Fruit fly (Drosophila melanogaster) whole organism, pupa: ENCODE measurements around the gene CtsL4.

Experiments
- CG10348 ChIP-seq: fragments of 200-800 bp; sonication (Bioruptor generic); IDR thresholded peaks from 2 replicates; pipeline ENCODE4 v1.3.6; 2022; ENCODE audit warnings: missing biosample characterization, missing genetic modification characterization
- CG12605 ChIP-seq: fragments of 200-800 bp; sonication (Bioruptor generic); IDR thresholded peaks from 2 replicates; pipeline ENCODE4 v1.3.6; 2022; ENCODE audit warnings: missing biosample characterization, missing genetic modification characterization
- CG13204 ChIP-seq: fragments of 200-800 bp; sonication (Bioruptor generic); optimal IDR thresholded peaks from 2 replicates; lab custom pipeline; 2018; ENCODE audit warnings: missing biosample characterization, mild to moderate bottlenecking, missing genetic modification characterization, moderate library complexity
- CG14655 ChIP-seq: fragments of 200-800 bp; sonication (Bioruptor generic); optimal IDR thresholded peaks from 3 replicates; lab custom pipeline; 2017; ENCODE audit warnings: mild to moderate bottlenecking, missing biosample characterization, missing genetic modification reagents, missing genetic modification characterization
- CG15710 ChIP-seq: fragments of 200-800 bp; sonication (Bioruptor generic); optimal IDR thresholded peaks from 2 replicates; lab custom pipeline; 2018; ENCODE audit warnings: missing biosample characterization, mild to moderate bottlenecking, missing genetic modification characterization, moderate library complexity
- CG17806 ChIP-seq: fragments of 200-800 bp; sonication (Bioruptor generic); optimal IDR thresholded peaks from 2 replicates; lab custom pipeline; 2018; ENCODE audit warnings: missing biosample characterization, mild to moderate bottlenecking, missing genetic modification characterization, moderate library complexity
- CG32121 ChIP-seq: fragments of 200-800 bp; sonication (Bioruptor generic); IDR thresholded peaks from 2 replicates; pipeline ENCODE4 v1.3.6; 2022; ENCODE audit warnings: missing biosample characterization, missing genetic modification characterization
- CG34367 ChIP-seq: fragments of 200-800 bp; sonication (Bioruptor generic); optimal IDR thresholded peaks from 2 replicates; lab custom pipeline; 2018; ENCODE audit warnings: missing biosample characterization, mild to moderate bottlenecking, missing genetic modification characterization
- CG4496 ChIP-seq: fragments of 200-800 bp; sonication (Bioruptor generic); IDR thresholded peaks from 3 replicates; pipeline ENCODE4 v1.3.6; 2022; ENCODE audit warnings: missing biosample characterization, missing genetic modification characterization
- CG8159 ChIP-seq: fragments of 200-800 bp; sonication (Bioruptor generic); optimal IDR thresholded peaks from 3 replicates; lab custom pipeline; 2018; ENCODE audit warnings: missing biosample characterization, mild to moderate bottlenecking, missing genetic modification characterization, moderate library complexity
- CG8301 ChIP-seq: fragments of 200-800 bp; sonication (Bioruptor generic); optimal IDR thresholded peaks from 2 replicates; lab custom pipeline; 2018; ENCODE audit warnings: missing biosample characterization, mild to moderate bottlenecking, missing genetic modification characterization
- CG9948 ChIP-seq: fragments of 200-800 bp; sonication (Bioruptor generic); optimal IDR thresholded peaks from 2 replicates; lab custom pipeline; 2018; ENCODE audit warnings: missing biosample characterization, mild to moderate bottlenecking, missing genetic modification characterization, moderate library complexity
- D1 ChIP-seq: fragments of 200-800 bp; sonication (Bioruptor generic); optimal IDR thresholded peaks from 2 replicates; lab custom pipeline; 2018; ENCODE audit warnings: missing biosample characterization, mild to moderate bottlenecking, missing genetic modification characterization, moderate library complexity
- EcR ChIP-seq: fragments of 200-800 bp; sonication (Bioruptor generic); optimal IDR thresholded peaks from 3 replicates; lab custom pipeline; 2019; ENCODE audit warnings: missing biosample characterization, missing genetic modification characterization, mild to moderate bottlenecking, moderate library complexity, missing genetic modification reagents
- Ets98B ChIP-seq: fragments of 200-800 bp; sonication (Bioruptor generic); IDR thresholded peaks from 2 replicates; pipeline ENCODE4 v1.3.6; 2022; ENCODE audit warnings: missing biosample characterization, missing genetic modification characterization
- Pif1A ChIP-seq: fragments of 200-800 bp; sonication (Bioruptor generic); optimal IDR thresholded peaks from 3 replicates; lab custom pipeline; 2016; ENCODE audit warnings: missing biosample characterization, missing genetic modification characterization
- Pif1B ChIP-seq: fragments of 200-800 bp; sonication (Bioruptor generic); optimal IDR thresholded peaks from 3 replicates; lab custom pipeline; 2016; ENCODE audit warnings: missing biosample characterization, missing genetic modification characterization
- Snoo ChIP-seq: fragments of 200-800 bp; sonication (Bioruptor generic); optimal IDR thresholded peaks from 3 replicates; lab custom pipeline; 2017; ENCODE audit warnings: missing biosample characterization, mild to moderate bottlenecking, missing genetic modification characterization, inconsistent platforms
- fd96Ca ChIP-seq: fragments of 200-800 bp; sonication (Bioruptor generic); IDR thresholded peaks from 3 replicates; pipeline ENCODE4 v1.3.6; 2022; ENCODE audit warnings: missing biosample characterization, missing genetic modification characterization
- gl ChIP-seq: fragments of 200-800 bp; sonication (Bioruptor generic); optimal IDR thresholded peaks from 2 replicates; lab custom pipeline; 2018; ENCODE audit warnings: missing biosample characterization, mild to moderate bottlenecking, missing genetic modification characterization
- rn ChIP-seq: fragments of 200-800 bp; sonication (Bioruptor generic); IDR thresholded peaks from 2 replicates; pipeline ENCODE4 v1.3.6; 2022; ENCODE audit warnings: missing biosample characterization, missing genetic modification characterization

Gene CtsL4

dm6 chr2L:10314327-10315210, 41.8 kb downstream of the CtsL4 start, which contains the start of the genes Usp14 and CG4972:
Gene Usp14, minus strand, starts transcription at chr2L:10314396.
Gene CG4972, plus strand, starts transcription at chr2L:10314792.
- TF ChIP-seq CG8301 (tag; lab: Kevin White, UChicago) = no peak
- no peak for TF ChIP-seq fd96Ca (GFP tag; lab: Robert Waterston, UW)
- TF ChIP-seq D1 (tag; lab: Kevin White, UChicago) = no peak
- no peak for TF ChIP-seq Pif1B (GFP tag; lab: Kevin White, UChicago)
- TF ChIP-seq Ets98B = no peak
- TF ChIP-seq rn (GFP tag; lab: Robert Waterston, UW) = no peak
- TF ChIP-seq CG32121 = no peak
- TF ChIP-seq gl (tag; lab: Kevin White, UChicago) = no peak
- TF ChIP-seq CG14655 = no peak
- TF ChIP-seq EcR (GFP tag; lab: Kevin White, UChicago) = peak; percentile 27
- TF ChIP-seq CG4496 = no peak
- TF ChIP-seq CG8159 (tag; lab: Kevin White, UChicago) = no peak
- TF ChIP-seq CG15710 = peak; percentile 24
- TF ChIP-seq CG12605 (GFP tag; lab: Robert Waterston, UW) = no peak

dm6 chr2L:10311822-10312221, 44.6 kb downstream of the CtsL4 start:
- no peak for TF ChIP-seq CG8301 (tag; lab: Kevin White, UChicago)
- no peak for TF ChIP-seq CG17806 (tag; lab: Kevin White, UChicago)
- no peak for TF ChIP-seq Ets98B
- no peak for TF ChIP-seq EcR (GFP tag; lab: Kevin White, UChicago)
- no peak for TF ChIP-seq Snoo (tag; lab: Kevin White, UChicago)
- no peak for TF ChIP-seq gl (tag; lab: Kevin White, UChicago)
- no peak for TF ChIP-seq CG8159 (tag; lab: Kevin White, UChicago)
- TF ChIP-seq CG13204 (GFP tag; lab: Kevin White, UChicago) = no peak
- no peak for TF ChIP-seq Pif1B (GFP tag; lab: Kevin White, UChicago)
- no peak for TF ChIP-seq CG10348 (GFP tag; lab: Robert Waterston, UW)
- no peak for TF ChIP-seq CG12605 (GFP tag; lab: Robert Waterston, UW)
- no peak for TF ChIP-seq CG14655
- TF ChIP-seq Pif1A (GFP tag; lab: Kevin White, UChicago) = no peak
- TF ChIP-seq CG4496 = no peak
- TF ChIP-seq rn (GFP tag; lab: Robert Waterston, UW) = no peak
- no peak for TF ChIP-seq D1 (tag; lab: Kevin White, UChicago)
- TF ChIP-seq CG9948 (tag; lab: Kevin White, UChicago) = no peak
- TF ChIP-seq CG34367 (tag; lab: Kevin White, UChicago) = no peak
- no peak for TF ChIP-seq CG15710
- TF ChIP-seq CG32121 = no peak
- TF ChIP-seq, all 21 proteins: peak for 0

- TF ChIP-seq CG14655 = no peak
These were observed 45.6 kb downstream of the CtsL4 start, which contains the start of gene Cdk5alpha for dm6 chr2L:10310614-10311382. Gene Cdk5alpha, minus strand, starts transcription at chr2L:10310956.

dm6 chr2L:10306518-10307260, 49.7 kb downstream of the CtsL4 start, which contains the start of the genes CG5390 and CG4968:
Gene CG5390, minus strand, starts transcription at chr2L:10306594.
Gene CG4968, plus strand, starts transcription at chr2L:10306922.
- TF ChIP-seq CG4496 = peak; percentile 78; the same call in 2 of the 3 replicates
- TF ChIP-seq CG9948 (tag; lab: Kevin White, UChicago) = peak; percentile 67
- TF ChIP-seq CG34367 (tag; lab: Kevin White, UChicago) = peak; percentile 69
- no peak for TF ChIP-seq fd96Ca (GFP tag; lab: Robert Waterston, UW)
- peak; percentile 79 for TF ChIP-seq CG17806 (tag; lab: Kevin White, UChicago)
- peak; percentile 71 for TF ChIP-seq Pif1B (GFP tag; lab: Kevin White, UChicago)
- TF ChIP-seq Pif1A (GFP tag; lab: Kevin White, UChicago) = no peak
- TF ChIP-seq CG14655 = no peak
- no peak for TF ChIP-seq CG13204 (GFP tag; lab: Kevin White, UChicago)
- TF ChIP-seq gl (tag; lab: Kevin White, UChicago) = peak; percentile 29
- TF ChIP-seq CG8159 (tag; lab: Kevin White, UChicago) = no peak
- peak; percentile 2 for TF ChIP-seq EcR (GFP tag; lab: Kevin White, UChicago)
- TF ChIP-seq CG32121 = peak; percentile 87
- no peak; the same call in none of the 2 replicates for TF ChIP-seq CG12605 (GFP tag; lab: Robert Waterston, UW)
- peak; percentile 81; the same call in 1 of the 2 replicates for TF ChIP-seq Ets98B
- peak; percentile 81 for TF ChIP-seq CG15710
- peak; percentile 68 for TF ChIP-seq Snoo (tag; lab: Kevin White, UChicago)
- TF ChIP-seq D1 (tag; lab: Kevin White, UChicago) = no peak
- peak; percentile 70 for TF ChIP-seq CG8301 (tag; lab: Kevin White, UChicago)
- TF ChIP-seq rn (GFP tag; lab: Robert Waterston, UW) = peak; percentile 55; the same call in 1 of the 2 replicates
- TF ChIP-seq CG10348 (GFP tag; lab: Robert Waterston, UW) = no peak
